Worm (Caenorhabditis elegans) whole organism, young adult: ENCODE measurements around the gene K05F1.13.

Experiments used
- F23B12.7 ChIP-seq: sonication (generic microtip); optimal IDR thresholded peaks from 2 replicates; lab custom pipeline; 2017; ENCODE audit warnings: missing genetic modification characterization, mild to moderate bottlenecking, missing compliant biosample characterization, antibody characterized with exemption, moderate library complexity; ENCODE audit not compliant: insufficient read depth
- F49E8.2 ChIP-seq: sonication (generic microtip); optimal IDR thresholded peaks from 3 replicates; lab custom pipeline; 2017; ENCODE audit warnings: missing genetic modification characterization, mild to moderate bottlenecking, missing compliant biosample characterization, antibody characterized with exemption, moderate library complexity; ENCODE audit not compliant: insufficient read depth
- fkh-3 ChIP-seq: sonication (generic microtip); optimal IDR thresholded peaks from 2 replicates; lab custom pipeline; 2016; ENCODE audit warnings: mild to moderate bottlenecking, missing genetic modification characterization, missing compliant biosample characterization
- nhr-80 ChIP-seq: sonication (generic microtip); optimal IDR thresholded peaks from 2 replicates; lab custom pipeline; 2016; ENCODE audit warnings: missing genetic modification characterization, missing compliant biosample characterization
- nhr-90 ChIP-seq: sonication (generic microtip); optimal IDR thresholded peaks from 2 replicates; lab custom pipeline; 2016; ENCODE audit warnings: missing genotype, mild to moderate bottlenecking, missing genetic modification characterization, missing compliant biosample characterization
- pha-4 ChIP-seq: fragments of 150-350 bp; sonication (generic microtip); optimal IDR thresholded peaks from 2 replicates; lab custom pipeline; 2014; ENCODE audit warnings: missing biosample characterization, missing genetic modification reagents, missing genetic modification characterization
- ztf-18 ChIP-seq: sonication (generic microtip); optimal IDR thresholded peaks from 2 replicates; lab custom pipeline; 2016; ENCODE audit warnings: missing genotype, mild to moderate bottlenecking, missing genetic modification characterization, missing compliant biosample characterization

DNA sequence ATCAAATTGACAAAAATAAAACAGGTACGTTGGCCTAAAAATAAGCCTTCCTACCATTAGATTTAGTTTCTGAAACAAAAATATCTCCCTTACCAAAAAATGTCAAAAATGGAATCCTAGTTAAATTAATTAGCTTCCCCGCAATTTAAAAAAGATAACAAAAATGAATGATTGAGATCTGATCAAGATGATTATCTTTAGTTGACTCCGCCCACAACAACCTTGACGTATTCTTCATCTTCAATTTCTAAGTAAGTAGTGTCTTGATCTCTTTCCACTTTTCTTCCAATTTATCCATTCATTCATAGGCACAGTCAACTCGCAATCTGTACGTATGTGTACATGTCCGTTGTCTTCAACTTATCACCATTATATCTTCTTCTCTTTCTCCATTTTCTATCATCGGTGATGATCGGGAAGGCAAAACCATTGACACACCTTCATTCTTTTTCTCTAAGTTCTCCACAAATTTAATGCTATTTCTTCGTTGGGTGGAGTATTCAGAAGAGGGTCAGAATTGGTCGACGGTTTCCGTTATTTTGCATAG is 20.6 kb upstream of the K05F1.13 start:
- no peak for TF ChIP-seq ztf-18 (tag; lab: Kevin White, UChicago)
- no peak for TF ChIP-seq pha-4 (tag; lab: Kevin White, UChicago)
- TF ChIP-seq nhr-90 (tag; lab: Kevin White, UChicago): no peak
- no peak for TF ChIP-seq fkh-3
- TF ChIP-seq nhr-80 (tag; lab: Kevin White, UChicago): no peak
- TF ChIP-seq F23B12.7 (tag; lab: Kevin White, UChicago): no peak
- TF ChIP-seq F49E8.2 (tag; lab: Kevin White, UChicago): no peak
